Fruit fly (Drosophila melanogaster) whole organism: ENCODE results near the gene Dredd.

Source experiments
- Dll ChIP-seq: fragments of >200 bp; optimal IDR thresholded peaks from 2 replicates; lab custom pipeline; 2017
- EcR ChIP-seq, 2 experiments: fragments of >200 bp; optimal IDR thresholded peaks; 2 replicates each; lab custom pipeline; 2017; ENCODE audit warnings: missing biosample characterization in 2 of 2, missing genetic modification characterization in 2 of 2, missing genetic modification reagents in 2 of 2
- pan ChIP-seq: fragments of >200 bp; optimal IDR thresholded peaks from 2 replicates; lab custom pipeline; 2017
- usp ChIP-seq: fragments of >200 bp; optimal IDR thresholded peaks from 2 replicates; lab custom pipeline; 2017; ENCODE audit warnings: missing biosample characterization, missing genetic modification characterization, mixed read lengths

DNA sequence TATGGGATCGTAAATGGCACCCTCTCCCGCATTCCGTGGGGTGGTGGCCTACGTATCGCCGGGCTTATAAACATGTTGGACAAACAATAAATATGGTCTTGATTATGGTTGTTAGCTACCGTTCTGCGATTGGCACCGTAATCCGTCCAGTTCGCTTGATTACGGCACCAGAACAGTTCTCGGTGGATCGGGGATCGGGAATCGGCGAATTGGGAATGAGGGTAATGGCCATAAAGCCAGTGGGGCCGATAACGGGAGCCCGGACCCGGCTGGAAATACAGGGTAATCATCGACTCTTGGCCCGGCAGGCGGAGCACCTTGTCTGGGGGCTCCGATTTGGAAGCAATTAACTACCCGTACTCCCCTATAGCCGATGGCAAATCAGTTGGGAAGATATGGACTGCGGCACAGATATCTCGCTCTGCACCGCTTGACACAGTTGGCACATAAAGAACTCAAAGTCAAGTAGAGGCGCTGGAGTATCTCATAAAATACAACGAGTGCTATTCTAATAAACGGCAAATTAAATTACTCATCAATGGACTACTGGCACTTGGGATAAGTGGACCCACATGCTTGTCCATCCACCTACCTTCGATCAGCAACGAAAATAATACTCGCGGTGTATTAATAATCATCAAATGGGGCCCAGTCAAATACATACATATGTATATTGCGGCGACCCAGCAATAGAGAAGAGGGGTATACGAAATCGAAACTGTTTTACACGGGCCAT, 36.9 kb downstream of the Dredd start:
- TF ChIP-seq Dll (lab: Kevin White, UChicago) (no peak), pan (lab: Kevin White, UChicago) (no peak), EcR (GFP tag; optimal IDR thresholded peaks at IDR 0.05; lab: Kevin White, UChicago) (no peak), usp (GFP tag; lab: Kevin White, UChicago) (no peak)
